Fruit fly (Drosophila melanogaster) Kc167 (cell line): ENCODE measurements around the gene CG14321.

Source experiments
- Myc ChIP-seq: fragments of >200 bp; optimal IDR thresholded peaks from 2 replicates; lab custom pipeline; 2017; ENCODE audit warnings: missing external identifiers
- Sin3A ChIP-seq: fragments of >200 bp; optimal IDR thresholded peaks from 2 replicates; lab custom pipeline; 2018; ENCODE audit warnings: missing external identifiers
- h ChIP-seq: fragments of >200 bp; optimal IDR thresholded peaks from 3 replicates; lab custom pipeline; 2018; ENCODE audit warnings: missing external identifiers
- psq ChIP-seq: fragments of >200 bp; optimal IDR thresholded peaks from 2 replicates; lab custom pipeline; 2017; ENCODE audit warnings: missing external identifiers
- ttk ChIP-seq: sonication (Bioruptor generic); optimal IDR thresholded peaks from 2 replicates; lab custom pipeline; 2017; ENCODE audit warnings: missing external identifiers

- TF ChIP-seq Myc (lab: Kevin White, UChicago) (no peak), Sin3A (lab: Kevin White, UChicago) (no peak), psq (lab: Kevin White, UChicago) (no peak), h (no peak), ttk (lab: Kevin White, UChicago) (no peak)
These were observed 19.0 kb upstream of the CG14321 start for dm6 chr3R:17714370-17714769.
